Fruit fly (Drosophila melanogaster) whole organism, embryonic: ENCODE results near the gene lqfR.

ENCODE experiments used
- Antp ChIP-seq: fragments of 200-800 bp; sonication (Bioruptor generic); optimal IDR thresholded peaks from 3 replicates; lab custom pipeline; 2016; ENCODE audit warnings: missing biosample characterization, missing genetic modification characterization
- Blimp-1 ChIP-seq: fragments of 200-800 bp; sonication (Bioruptor generic); optimal IDR thresholded peaks from 3 replicates; lab custom pipeline; 2018; ENCODE audit warnings: missing biosample characterization, missing genetic modification characterization, mild to moderate bottlenecking, moderate library complexity, missing genetic modification reagents
- Bteb2 ChIP-seq: fragments of 200-800 bp; sonication (Bioruptor generic); optimal IDR thresholded peaks from 2 replicates; lab custom pipeline; 2016; ENCODE audit warnings: missing biosample characterization, missing genetic modification characterization
- CG11456 ChIP-seq: fragments of 200-800 bp; sonication (Bioruptor generic); IDR thresholded peaks from 3 replicates; pipeline ENCODE4 v1.3.6; 2022; ENCODE audit warnings: missing biosample characterization, missing genetic modification characterization
- CG12744 ChIP-seq: fragments of 200-800 bp; sonication (Bioruptor generic); optimal IDR thresholded peaks from 2 replicates; lab custom pipeline; 2016; ENCODE audit warnings: missing biosample characterization, missing genetic modification characterization
- CG12769 ChIP-seq: fragments of 200-800 bp; sonication (Bioruptor generic); optimal IDR thresholded peaks from 2 replicates; lab custom pipeline; 2019; ENCODE audit warnings: missing biosample characterization, mild to moderate bottlenecking, missing genetic modification characterization, moderate library complexity
- CG13123 ChIP-seq: fragments of 200-800 bp; sonication (Bioruptor generic); optimal IDR thresholded peaks from 2 replicates; lab custom pipeline; 2016; ENCODE audit warnings: missing biosample characterization, missing genetic modification characterization
- CG13424 ChIP-seq: fragments of 200-800 bp; sonication (Bioruptor generic); optimal IDR thresholded peaks from 2 replicates; lab custom pipeline; 2019; ENCODE audit warnings: missing biosample characterization, mild to moderate bottlenecking, missing genetic modification characterization, moderate library complexity
- CG13624 ChIP-seq: fragments of 200-800 bp; sonication (Bioruptor generic); optimal IDR thresholded peaks from 2 replicates; lab custom pipeline; 2016; ENCODE audit warnings: missing biosample characterization, missing genetic modification characterization
- CG15696 ChIP-seq: fragments of 200-800 bp; sonication (Bioruptor generic); optimal IDR thresholded peaks from 2 replicates; lab custom pipeline; 2019; ENCODE audit warnings: missing biosample characterization, mild to moderate bottlenecking, missing genetic modification characterization, moderate library complexity
- CG1602 ChIP-seq: fragments of 200-800 bp; sonication (Bioruptor generic); optimal IDR thresholded peaks from 3 replicates; lab custom pipeline; 2016; ENCODE audit warnings: missing biosample characterization, missing genetic modification characterization
- CG1603 ChIP-seq: fragments of 200-800 bp; sonication (Bioruptor generic); optimal IDR thresholded peaks from 2 replicates; lab custom pipeline; 2019; ENCODE audit warnings: missing biosample characterization, mild to moderate bottlenecking, missing genetic modification characterization, moderate library complexity
- CG17359 ChIP-seq: fragments of 200-800 bp; sonication (Bioruptor generic); optimal IDR thresholded peaks from 3 replicates; lab custom pipeline; 2018; ENCODE audit warnings: missing biosample characterization, mild to moderate bottlenecking, missing genetic modification characterization, moderate library complexity
- CG3838 ChIP-seq: fragments of 200-800 bp; sonication (Bioruptor generic); optimal IDR thresholded peaks from 3 replicates; lab custom pipeline; 2016; ENCODE audit warnings: missing biosample characterization, missing genetic modification characterization
- CG3847 ChIP-seq: fragments of 200-800 bp; sonication (Bioruptor generic); IDR thresholded peaks from 2 replicates; pipeline ENCODE4 v1.3.6; 2022; ENCODE audit warnings: missing biosample characterization, missing genetic modification characterization
- CG4617 ChIP-seq: fragments of 200-800 bp; sonication (Bioruptor generic); optimal IDR thresholded peaks from 3 replicates; lab custom pipeline; 2016; ENCODE audit warnings: missing biosample characterization, missing genetic modification characterization, borderline replicate concordance
- CG5180 ChIP-seq: fragments of 200-800 bp; sonication (Bioruptor generic); optimal IDR thresholded peaks from 3 replicates; lab custom pipeline; 2017; ENCODE audit warnings: missing biosample characterization, missing genetic modification characterization, mild to moderate bottlenecking, moderate library complexity, missing genetic modification reagents
- CG6175 ChIP-seq: fragments of 200-800 bp; sonication (Bioruptor generic); IDR thresholded peaks from 3 replicates; pipeline ENCODE4 v1.3.6; 2022; ENCODE audit warnings: missing biosample characterization, missing genetic modification characterization
- CG8478 ChIP-seq: fragments of >200 bp; optimal IDR thresholded peaks from 2 replicates; lab custom pipeline; 2018
- CG8924 ChIP-seq: fragments of 200-800 bp; optimal IDR thresholded peaks from 3 replicates; lab custom pipeline; 2019; ENCODE audit warnings: missing biosample characterization, mild to moderate bottlenecking, missing genetic modification characterization, moderate library complexity
- CkIIα-i1 ChIP-seq: fragments of 200-800 bp; sonication (Bioruptor generic); IDR thresholded peaks from 2 replicates; pipeline ENCODE4 v1.3.6; 2022; ENCODE audit warnings: missing biosample characterization, missing genetic modification characterization
- Dbx ChIP-seq: fragments of 200-800 bp; sonication (Bioruptor generic); IDR thresholded peaks from 3 replicates; pipeline ENCODE4 v1.3.6; 2022; ENCODE audit warnings: missing biosample characterization, missing genetic modification characterization
- Doc3 ChIP-seq: fragments of 200-800 bp; sonication (Bioruptor generic); IDR thresholded peaks from 3 replicates; pipeline ENCODE4 v1.3.6; 2022; ENCODE audit warnings: missing biosample characterization, missing genetic modification characterization; ENCODE audit not compliant: partially characterized antibody
- E2f1 ChIP-seq: fragments of 200-800 bp; sonication (Bioruptor generic); IDR thresholded peaks from 2 replicates; pipeline ENCODE4 v1.3.6; 2022; ENCODE audit warnings: missing biosample characterization, missing genetic modification characterization
- Gsc ChIP-seq: fragments of 200-800 bp; sonication (Bioruptor generic); IDR thresholded peaks from 2 replicates; pipeline ENCODE4 v1.3.6; 2022; ENCODE audit warnings: missing biosample characterization, missing genetic modification characterization
- Hmx ChIP-seq: fragments of 200-800 bp; sonication (Bioruptor generic); optimal IDR thresholded peaks from 2 replicates; lab custom pipeline; 2016; ENCODE audit warnings: missing biosample characterization, missing genetic modification characterization
- Kr ChIP-seq: fragments of 200-800 bp; sonication (Bioruptor generic); optimal IDR thresholded peaks from 2 replicates; lab custom pipeline; 2017; ENCODE audit warnings: missing biosample characterization, mild to moderate bottlenecking, missing genetic modification characterization
- Mrtf ChIP-seq: fragments of 200-800 bp; sonication (Bioruptor generic); IDR thresholded peaks from 3 replicates; pipeline ENCODE4 v1.3.6; 2022; ENCODE audit warnings: missing biosample characterization, missing genetic modification characterization
- NK7.1 ChIP-seq: fragments of 200-800 bp; sonication (Bioruptor generic); optimal IDR thresholded peaks from 3 replicates; lab custom pipeline; 2016; ENCODE audit warnings: missing biosample characterization, missing genetic modification characterization
- Nf-YA ChIP-seq: fragments of 200-800 bp; sonication (Bioruptor generic); IDR thresholded peaks from 2 replicates; pipeline ENCODE4 v1.3.6; 2022; ENCODE audit warnings: missing biosample characterization, missing genetic modification characterization
- Ptx1 ChIP-seq: fragments of 200-800 bp; sonication (Bioruptor generic); IDR thresholded peaks from 2 replicates; pipeline ENCODE4 v1.3.6; 2022; ENCODE audit warnings: missing biosample characterization, missing genetic modification characterization
- Spps ChIP-seq: fragments of 200-800 bp; sonication (Bioruptor generic); optimal IDR thresholded peaks from 2 replicates; lab custom pipeline; 2018; ENCODE audit warnings: missing biosample characterization, mild to moderate bottlenecking, missing genetic modification characterization
- Ssrp ChIP-seq: fragments of 200-800 bp; sonication (Bioruptor generic); optimal IDR thresholded peaks from 2 replicates; lab custom pipeline; 2018; ENCODE audit warnings: missing biosample characterization, mild to moderate bottlenecking, missing genetic modification characterization, moderate library complexity
- Vsx1 ChIP-seq: fragments of 200-800 bp; sonication (Bioruptor generic); optimal IDR thresholded peaks from 2 replicates; lab custom pipeline; 2017; ENCODE audit warnings: missing biosample characterization, mild to moderate bottlenecking, missing genetic modification characterization, missing genetic modification reagents
- aop ChIP-seq: fragments of 200-800 bp; sonication (Bioruptor generic); IDR thresholded peaks from 2 replicates; pipeline ENCODE4 v1.3.6; 2022; ENCODE audit warnings: missing biosample characterization, missing genetic modification characterization
- br ChIP-seq: fragments of >200 bp; optimal IDR thresholded peaks from 2 replicates; lab custom pipeline; 2017
- crc ChIP-seq: fragments of 200-800 bp; sonication (Bioruptor generic); optimal IDR thresholded peaks from 2 replicates; lab custom pipeline; 2016; ENCODE audit warnings: missing biosample characterization, missing genetic modification characterization
- da ChIP-seq: fragments of 200-800 bp; sonication (Bioruptor generic); optimal IDR thresholded peaks from 2 replicates; lab custom pipeline; 2016; ENCODE audit warnings: missing biosample characterization, missing genetic modification characterization
- dan ChIP-seq: fragments of 200-800 bp; sonication (Bioruptor generic); IDR thresholded peaks from 2 replicates; pipeline ENCODE4 v1.3.6; 2022; ENCODE audit warnings: missing biosample characterization, missing genetic modification characterization
- dm ChIP-seq: fragments of 200-800 bp; sonication (Bioruptor generic); optimal IDR thresholded peaks from 3 replicates; lab custom pipeline; 2016; ENCODE audit warnings: missing biosample characterization, missing genetic modification characterization
- ems ChIP-seq: fragments of 200-800 bp; sonication (Bioruptor generic); optimal IDR thresholded peaks from 3 replicates; lab custom pipeline; 2016; ENCODE audit warnings: missing biosample characterization, missing genetic modification characterization
- fd96Cb ChIP-seq: fragments of 200-800 bp; sonication (Bioruptor generic); optimal IDR thresholded peaks from 2 replicates; lab custom pipeline; 2018; ENCODE audit warnings: missing biosample characterization, mild to moderate bottlenecking, missing genetic modification characterization, moderate library complexity
- hb ChIP-seq: fragments of 200-800 bp; sonication (Bioruptor generic); IDR thresholded peaks from 3 replicates; pipeline ENCODE4 v1.3.6; 2022; ENCODE audit warnings: missing biosample characterization, missing genetic modification characterization; ENCODE audit not compliant: partially characterized antibody
- lab ChIP-seq: fragments of 200-800 bp; sonication (Bioruptor generic); optimal IDR thresholded peaks from 3 replicates; lab custom pipeline; 2017; ENCODE audit warnings: missing biosample characterization, missing genetic modification characterization, mild to moderate bottlenecking, moderate library complexity, missing genetic modification reagents
- luna ChIP-seq: fragments of 200-800 bp; sonication (Bioruptor generic); optimal IDR thresholded peaks from 2 replicates; lab custom pipeline; 2016; ENCODE audit warnings: missing biosample characterization, missing genetic modification characterization
- mld ChIP-seq: fragments of 200-800 bp; sonication (Bioruptor generic); IDR thresholded peaks from 3 replicates; pipeline ENCODE4 v1.3.6; 2022; ENCODE audit warnings: missing biosample characterization, missing genetic modification characterization; ENCODE audit not compliant: partially characterized antibody
- nerfin-1 ChIP-seq: fragments of 200-800 bp; sonication (Bioruptor generic); optimal IDR thresholded peaks from 3 replicates; lab custom pipeline; 2019; ENCODE audit warnings: missing biosample characterization, mild to moderate bottlenecking, missing genetic modification characterization, moderate library complexity
- nerfin-2 ChIP-seq: fragments of 200-800 bp; sonication (Bioruptor generic); IDR thresholded peaks from 2 replicates; pipeline ENCODE4 v1.3.6; 2022; ENCODE audit warnings: missing biosample characterization, missing genetic modification characterization; ENCODE audit not compliant: partially characterized antibody
- nom ChIP-seq: fragments of 200-800 bp; sonication (Bioruptor generic); optimal IDR thresholded peaks from 2 replicates; lab custom pipeline; 2017; ENCODE audit warnings: missing biosample characterization, missing genetic modification characterization, mild to moderate bottlenecking, moderate library complexity, missing genetic modification reagents
- pum ChIP-seq: fragments of 200-800 bp; sonication (Bioruptor generic); optimal IDR thresholded peaks from 2 replicates; lab custom pipeline; 2016; ENCODE audit warnings: missing biosample characterization, missing genetic modification characterization
- stc ChIP-seq: fragments of 200-800 bp; sonication (Bioruptor generic); IDR thresholded peaks from 2 replicates; pipeline ENCODE4 v1.3.6; 2022; ENCODE audit warnings: missing biosample characterization, missing genetic modification characterization
- tx ChIP-seq: fragments of 200-800 bp; sonication (Bioruptor generic); optimal IDR thresholded peaks from 2 replicates; lab custom pipeline; 2016; ENCODE audit warnings: missing biosample characterization, missing genetic modification characterization

lqfR gene

DNA sequence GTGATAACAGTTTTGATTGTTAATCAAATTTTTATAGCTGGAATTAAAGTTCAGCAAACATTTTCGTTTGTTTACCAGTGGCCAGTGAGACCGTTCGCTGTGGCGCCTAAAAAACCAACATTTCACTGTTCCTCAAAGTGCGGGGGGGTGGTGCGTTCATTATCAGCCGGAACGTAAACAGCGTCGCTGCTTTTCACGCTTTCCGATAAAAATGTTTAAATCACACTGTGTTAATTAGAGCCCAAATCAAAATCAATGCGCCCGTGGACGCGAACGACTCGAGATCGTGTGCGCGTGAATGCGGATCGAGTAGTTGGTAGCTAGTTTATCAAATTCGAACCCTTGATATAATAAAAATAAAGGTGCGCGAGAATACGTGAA is 36.8 kb downstream of the lqfR start, which contains the start of gene CG34376 (continued):
- no peak for TF ChIP-seq E2f1 (GFP tag; lab: Robert Waterston, UW)
- TF ChIP-seq nerfin-1 (tag; lab: Kevin White, UChicago), result peak; percentile 34
- TF ChIP-seq CG13624, result no peak
- no peak for TF ChIP-seq luna (GFP tag; lab: Kevin White, UChicago)
- TF ChIP-seq aop (GFP tag; lab: Robert Waterston, UW), result peak; percentile 64; the same call in 1 of the 2 replicates
- peak; percentile 14 for TF ChIP-seq CG3838 (GFP tag; lab: Kevin White, UChicago)
- peak; percentile 66; the same call in 2 of the 3 replicates for TF ChIP-seq CG11456 (GFP tag; lab: Robert Waterston, UW)
- TF ChIP-seq CG12769, result no peak
- peak; percentile 65 for TF ChIP-seq CG8924
- TF ChIP-seq tx, result no peak
- TF ChIP-seq CG3847 (GFP tag; lab: Robert Waterston, UW), result peak; percentile 38
- TF ChIP-seq NK7.1 (GFP tag; lab: Kevin White, UChicago), result no peak
- no peak for TF ChIP-seq ems (GFP tag; lab: Kevin White, UChicago)
- peak; percentile 38 for TF ChIP-seq Vsx1 (GFP tag; lab: Kevin White, UChicago)
- TF ChIP-seq dan (GFP tag; lab: Robert Waterston, UW), result no peak
- peak; percentile 22; the same call in 1 of the 2 replicates for TF ChIP-seq Nf-YA (GFP tag; lab: Robert Waterston, UW)
- TF ChIP-seq CG15696 (tag; lab: Kevin White, UChicago), result no peak
- TF ChIP-seq Blimp-1 (GFP tag; lab: Kevin White, UChicago), result no peak
- TF ChIP-seq dm, result no peak
- no peak for TF ChIP-seq CG5180 (GFP tag; lab: Kevin White, UChicago)
- TF ChIP-seq nerfin-2 (GFP tag; lab: Robert Waterston, UW), result no peak
- no peak for TF ChIP-seq CG6175 (GFP tag; lab: Robert Waterston, UW)
- peak; percentile 23; the same call in 1 of the 2 replicates for TF ChIP-seq stc (GFP tag; lab: Robert Waterston, UW)
- no peak for TF ChIP-seq Mrtf (GFP tag; lab: Robert Waterston, UW)
- no peak for TF ChIP-seq da (GFP tag; lab: Kevin White, UChicago)
- peak; percentile 47 for TF ChIP-seq CG13424
- no peak for TF ChIP-seq Gsc (GFP tag; lab: Robert Waterston, UW)
- no peak for TF ChIP-seq pum (GFP tag; lab: Kevin White, UChicago)
- peak; percentile 36; the same call in 1 of the 2 replicates for TF ChIP-seq Ptx1 (GFP tag; lab: Robert Waterston, UW)
- no peak for TF ChIP-seq CG8478 (lab: Kevin White, UChicago)
- no peak for TF ChIP-seq Hmx (GFP tag; lab: Kevin White, UChicago)
- TF ChIP-seq Bteb2 (GFP tag; lab: Kevin White, UChicago), result no peak
- TF ChIP-seq CG1603 (tag; lab: Kevin White, UChicago), result peak; percentile 72
- TF ChIP-seq Spps (tag; lab: Kevin White, UChicago), result no peak
- TF ChIP-seq CG1602 (GFP tag; lab: Kevin White, UChicago), result no peak
- TF ChIP-seq br (lab: Kevin White, UChicago), result no peak
- no peak for TF ChIP-seq Kr (GFP tag; lab: Kevin White, UChicago)
- peak; percentile 4 for TF ChIP-seq CG4617 (GFP tag; lab: Kevin White, UChicago)
- TF ChIP-seq Ssrp, result no peak
- no peak for TF ChIP-seq CG13123 (GFP tag; lab: Kevin White, UChicago)
- TF ChIP-seq lab (GFP tag; lab: Kevin White, UChicago), result peak; percentile 49
- no peak for TF ChIP-seq Doc3 (GFP tag; lab: Robert Waterston, UW)
- TF ChIP-seq fd96Cb (tag; lab: Kevin White, UChicago), result no peak
- TF ChIP-seq crc (GFP tag; lab: Kevin White, UChicago), result no peak
- TF ChIP-seq Antp (GFP tag; lab: Kevin White, UChicago), result peak; percentile 12
- no peak for TF ChIP-seq nom (GFP tag; lab: Kevin White, UChicago)
- no peak for TF ChIP-seq mld (GFP tag; lab: Robert Waterston, UW)
- TF ChIP-seq Dbx (GFP tag; lab: Robert Waterston, UW), result peak; percentile 49; the same call in 1 of the 3 replicates
- TF ChIP-seq CkIIα-i1 (GFP tag; lab: Robert Waterston, UW), result no peak
- TF ChIP-seq hb (GFP tag; lab: Robert Waterston, UW), result no peak
- TF ChIP-seq CG17359 (tag; lab: Kevin White, UChicago), result no peak
- no peak for TF ChIP-seq CG12744 (GFP tag; lab: Kevin White, UChicago)
